Fruit fly (Drosophila melanogaster) whole organism, embryonic: ENCODE measurements around the gene Datp.
A peak's percentile ranks its signal among the peaks of the same experiment; 100 is the strongest.

Experiments used
- ATbp ChIP-seq: fragments of 200-800 bp; sonication (Bioruptor generic); optimal IDR thresholded peaks from 2 replicates; lab custom pipeline; 2017; ENCODE audit warnings: missing biosample characterization, mild to moderate bottlenecking, missing genetic modification characterization, missing genetic modification reagents
- Abd-B ChIP-seq: fragments of 200-800 bp; sonication (Bioruptor generic); optimal IDR thresholded peaks from 2 replicates; lab custom pipeline; 2018; ENCODE audit warnings: missing biosample characterization, mild to moderate bottlenecking, missing genetic modification characterization, moderate library complexity
- CG11560 ChIP-seq: fragments of 200-800 bp; sonication (Bioruptor generic); IDR thresholded peaks from 3 replicates; pipeline ENCODE4 v1.3.6; 2022; ENCODE audit warnings: missing biosample characterization, missing genetic modification characterization
- CG11723 ChIP-seq: fragments of 200-800 bp; sonication (Bioruptor generic); optimal IDR thresholded peaks from 2 replicates; lab custom pipeline; 2017; ENCODE audit warnings: missing biosample characterization, mild to moderate bottlenecking, missing genetic modification characterization
- CG12769 ChIP-seq: fragments of 200-800 bp; sonication (Bioruptor generic); optimal IDR thresholded peaks from 2 replicates; lab custom pipeline; 2019; ENCODE audit warnings: missing biosample characterization, mild to moderate bottlenecking, missing genetic modification characterization, moderate library complexity
- CG13424 ChIP-seq: fragments of 200-800 bp; sonication (Bioruptor generic); optimal IDR thresholded peaks from 2 replicates; lab custom pipeline; 2019; ENCODE audit warnings: missing biosample characterization, mild to moderate bottlenecking, missing genetic modification characterization, moderate library complexity
- CG15601 ChIP-seq: fragments of 200-800 bp; sonication (Bioruptor generic); optimal IDR thresholded peaks from 3 replicates; lab custom pipeline; 2019; ENCODE audit warnings: missing biosample characterization, mild to moderate bottlenecking, missing genetic modification characterization, moderate library complexity
- CG15696 ChIP-seq: fragments of 200-800 bp; sonication (Bioruptor generic); optimal IDR thresholded peaks from 2 replicates; lab custom pipeline; 2019; ENCODE audit warnings: missing biosample characterization, mild to moderate bottlenecking, missing genetic modification characterization, moderate library complexity
- CG16815 ChIP-seq: fragments of 200-800 bp; sonication (Bioruptor generic); optimal IDR thresholded peaks from 3 replicates; lab custom pipeline; 2017; ENCODE audit warnings: missing biosample characterization, mild to moderate bottlenecking, missing genetic modification characterization
- CG16863 ChIP-seq: fragments of 200-800 bp; sonication (Bioruptor generic); optimal IDR thresholded peaks from 3 replicates; lab custom pipeline; 2016; ENCODE audit warnings: missing biosample characterization, missing genetic modification characterization
- CG31388 ChIP-seq: fragments of 200-800 bp; sonication (Bioruptor generic); optimal IDR thresholded peaks from 2 replicates; lab custom pipeline; 2016; ENCODE audit warnings: missing biosample characterization, missing genetic modification characterization
- CG31441 ChIP-seq: fragments of 200-800 bp; sonication (Bioruptor generic); IDR thresholded peaks from 2 replicates; pipeline ENCODE4 v1.3.6; 2022; ENCODE audit warnings: missing biosample characterization, missing genetic modification characterization
- CG3407 ChIP-seq: fragments of 200-800 bp; sonication (Bioruptor generic); optimal IDR thresholded peaks from 2 replicates; lab custom pipeline; 2018; ENCODE audit warnings: missing biosample characterization, mild to moderate bottlenecking, missing genetic modification characterization
- CG4730 ChIP-seq: fragments of 200-800 bp; sonication (Bioruptor generic); IDR thresholded peaks from 2 replicates; pipeline ENCODE4 v1.3.6; 2022; ENCODE audit warnings: missing biosample characterization, missing genetic modification characterization
- CG4820 ChIP-seq: fragments of 200-800 bp; sonication (Bioruptor generic); optimal IDR thresholded peaks from 3 replicates; lab custom pipeline; 2016; ENCODE audit warnings: missing biosample characterization, missing genetic modification characterization
- CG7786 ChIP-seq: fragments of 200-800 bp; sonication (Bioruptor generic); optimal IDR thresholded peaks from 2 replicates; lab custom pipeline; 2016; ENCODE audit warnings: missing biosample characterization, missing genetic modification characterization
- CrebB ChIP-seq: fragments of 200-800 bp; sonication (Bioruptor generic); optimal IDR thresholded peaks from 3 replicates; lab custom pipeline; 2018; ENCODE audit warnings: missing biosample characterization, mild to moderate bottlenecking, missing genetic modification characterization
- Ets97D ChIP-seq: fragments of 200-800 bp; sonication (Bioruptor generic); optimal IDR thresholded peaks from 3 replicates; lab custom pipeline; 2016; ENCODE audit warnings: missing biosample characterization, missing genetic modification characterization
- Fer2 ChIP-seq: fragments of 200-800 bp; sonication (Bioruptor generic); optimal IDR thresholded peaks from 2 replicates; lab custom pipeline; 2018; ENCODE audit warnings: missing biosample characterization, mild to moderate bottlenecking, missing genetic modification characterization, moderate library complexity
- Hr3 ChIP-seq: fragments of 200-800 bp; sonication (Bioruptor generic); optimal IDR thresholded peaks from 3 replicates; lab custom pipeline; 2016; ENCODE audit warnings: missing biosample characterization, missing genetic modification characterization
- MBD-R2 ChIP-seq: fragments of 200-800 bp; sonication (Bioruptor generic); IDR thresholded peaks from 2 replicates; pipeline ENCODE4 v1.3.6; 2022; ENCODE audit warnings: missing biosample characterization, missing genetic modification characterization
- NC2α ChIP-seq: fragments of 200-800 bp; sonication (Bioruptor generic); optimal IDR thresholded peaks from 2 replicates; lab custom pipeline; 2016; ENCODE audit warnings: missing biosample characterization, missing genetic modification characterization
- Neu2 ChIP-seq: fragments of 200-800 bp; sonication (Bioruptor generic); optimal IDR thresholded peaks from 3 replicates; lab custom pipeline; 2016; ENCODE audit warnings: missing biosample characterization, missing genetic modification characterization, borderline replicate concordance
- Rfx ChIP-seq: fragments of 200-800 bp; sonication (Bioruptor generic); IDR thresholded peaks from 2 replicates; pipeline ENCODE4 v1.3.6; 2022; ENCODE audit warnings: missing biosample characterization, missing genetic modification characterization
- Rx ChIP-seq: fragments of 200-800 bp; sonication (Bioruptor generic); IDR thresholded peaks from 2 replicates; pipeline ENCODE4 v1.3.6; 2022; ENCODE audit warnings: missing biosample characterization, missing genetic modification characterization
- Sry-δ ChIP-seq: fragments of 200-800 bp; sonication (Bioruptor generic); optimal IDR thresholded peaks from 2 replicates; lab custom pipeline; 2016; ENCODE audit warnings: missing biosample characterization, missing genetic modification characterization
- Vsx1 ChIP-seq: fragments of 200-800 bp; sonication (Bioruptor generic); optimal IDR thresholded peaks from 2 replicates; lab custom pipeline; 2017; ENCODE audit warnings: missing biosample characterization, mild to moderate bottlenecking, missing genetic modification characterization, missing genetic modification reagents
- YL-1 ChIP-seq: fragments of 200-800 bp; sonication (Bioruptor generic); optimal IDR thresholded peaks from 3 replicates; lab custom pipeline; 2017; ENCODE audit warnings: missing biosample characterization, mild to moderate bottlenecking, missing genetic modification characterization
- ap ChIP-seq: fragments of 200-800 bp; sonication (Bioruptor generic); IDR thresholded peaks from 2 replicates; pipeline ENCODE4 v1.3.6; 2022; ENCODE audit warnings: missing biosample characterization, missing genetic modification characterization
- ase ChIP-seq: fragments of 200-800 bp; sonication (Bioruptor generic); IDR thresholded peaks from 3 replicates; pipeline ENCODE4 v1.3.6; 2022; ENCODE audit warnings: missing biosample characterization, missing genetic modification characterization
- ash1 ChIP-seq: fragments of 200-800 bp; sonication (Bioruptor generic); optimal IDR thresholded peaks from 2 replicates; lab custom pipeline; 2018; ENCODE audit warnings: missing biosample characterization, mild to moderate bottlenecking, missing genetic modification characterization
- ci ChIP-seq: fragments of 200-800 bp; sonication (Bioruptor generic); IDR thresholded peaks from 3 replicates; pipeline ENCODE4 v1.3.6; 2022; ENCODE audit warnings: missing biosample characterization, missing genetic modification characterization
- dysf ChIP-seq: fragments of 200-800 bp; sonication (Bioruptor generic); IDR thresholded peaks from 3 replicates; pipeline ENCODE4 v1.3.6; 2022; ENCODE audit warnings: missing biosample characterization, missing genetic modification characterization
- ken ChIP-seq: fragments of 200-800 bp; sonication (Bioruptor generic); IDR thresholded peaks from 3 replicates; pipeline ENCODE4 v1.3.6; 2022; ENCODE audit warnings: missing biosample characterization, missing genetic modification characterization
- org-1 ChIP-seq: fragments of 200-800 bp; sonication (Bioruptor generic); optimal IDR thresholded peaks from 2 replicates; lab custom pipeline; 2017; ENCODE audit warnings: missing biosample characterization, missing genetic modification characterization
- peb ChIP-seq: fragments of 200-800 bp; sonication (Bioruptor generic); IDR thresholded peaks from 2 replicates; pipeline ENCODE4 v1.3.6; 2022; ENCODE audit warnings: missing biosample characterization, missing genetic modification characterization
- pfk ChIP-seq: fragments of 200-800 bp; sonication (Bioruptor generic); optimal IDR thresholded peaks from 2 replicates; lab custom pipeline; 2018; ENCODE audit warnings: missing biosample characterization, mild to moderate bottlenecking, missing genetic modification characterization, moderate library complexity
- phol ChIP-seq: fragments of 200-800 bp; sonication (Bioruptor generic); optimal IDR thresholded peaks from 3 replicates; lab custom pipeline; 2018; ENCODE audit warnings: missing biosample characterization, mild to moderate bottlenecking, missing genetic modification characterization, moderate library complexity
- prd ChIP-seq, 3 experiments: fragments of >200 bp in 2 of 3; fragments of 200-800 bp in 1 of 3; sonication (Bioruptor generic) in 1 of 3; optimal IDR thresholded peaks in 2 of 3; IDR thresholded peaks in 1 of 3; 2 replicates in 2 of 3; 3 replicates in 1 of 3; pipeline versions ENCODE4 v1.3.6 to Lab custom; 2017 to 2022; ENCODE audit warnings: missing biosample characterization in 1 of 3, missing genetic modification characterization in 1 of 3
- pros ChIP-seq: fragments of 200-800 bp; sonication (Bioruptor generic); optimal IDR thresholded peaks from 3 replicates; lab custom pipeline; 2019; ENCODE audit warnings: missing biosample characterization, mild to moderate bottlenecking, missing genetic modification characterization, moderate library complexity
- pum ChIP-seq: fragments of 200-800 bp; sonication (Bioruptor generic); optimal IDR thresholded peaks from 2 replicates; lab custom pipeline; 2016; ENCODE audit warnings: missing biosample characterization, missing genetic modification characterization
- ranshi ChIP-seq: fragments of 200-800 bp; sonication (Bioruptor generic); IDR thresholded peaks from 2 replicates; pipeline ENCODE4 v1.3.6; 2022; ENCODE audit warnings: missing biosample characterization, missing genetic modification characterization
- run ChIP-seq: fragments of 200-800 bp; sonication (Bioruptor generic); optimal IDR thresholded peaks from 3 replicates; lab custom pipeline; 2018; ENCODE audit warnings: missing biosample characterization, mild to moderate bottlenecking, missing genetic modification characterization
- stc ChIP-seq: fragments of 200-800 bp; sonication (Bioruptor generic); IDR thresholded peaks from 2 replicates; pipeline ENCODE4 v1.3.6; 2022; ENCODE audit warnings: missing biosample characterization, missing genetic modification characterization
- tap ChIP-seq: fragments of 200-800 bp; optimal IDR thresholded peaks from 3 replicates; lab custom pipeline; 2019; ENCODE audit warnings: missing biosample characterization, mild to moderate bottlenecking, missing genetic modification characterization, moderate library complexity
- tgo ChIP-seq: fragments of 200-800 bp; sonication (Bioruptor generic); IDR thresholded peaks from 3 replicates; pipeline ENCODE4 v1.3.6; 2022; ENCODE audit warnings: missing biosample characterization, missing genetic modification characterization
- tin ChIP-seq: fragments of 200-800 bp; sonication (Bioruptor generic); optimal IDR thresholded peaks from 3 replicates; lab custom pipeline; 2016; ENCODE audit warnings: missing biosample characterization, missing genetic modification characterization
- z ChIP-seq: fragments of 200-800 bp; sonication (Bioruptor generic); IDR thresholded peaks from 3 replicates; pipeline ENCODE4 v1.3.6; 2022; ENCODE audit warnings: missing biosample characterization, missing genetic modification characterization

Datp gene

DNA sequence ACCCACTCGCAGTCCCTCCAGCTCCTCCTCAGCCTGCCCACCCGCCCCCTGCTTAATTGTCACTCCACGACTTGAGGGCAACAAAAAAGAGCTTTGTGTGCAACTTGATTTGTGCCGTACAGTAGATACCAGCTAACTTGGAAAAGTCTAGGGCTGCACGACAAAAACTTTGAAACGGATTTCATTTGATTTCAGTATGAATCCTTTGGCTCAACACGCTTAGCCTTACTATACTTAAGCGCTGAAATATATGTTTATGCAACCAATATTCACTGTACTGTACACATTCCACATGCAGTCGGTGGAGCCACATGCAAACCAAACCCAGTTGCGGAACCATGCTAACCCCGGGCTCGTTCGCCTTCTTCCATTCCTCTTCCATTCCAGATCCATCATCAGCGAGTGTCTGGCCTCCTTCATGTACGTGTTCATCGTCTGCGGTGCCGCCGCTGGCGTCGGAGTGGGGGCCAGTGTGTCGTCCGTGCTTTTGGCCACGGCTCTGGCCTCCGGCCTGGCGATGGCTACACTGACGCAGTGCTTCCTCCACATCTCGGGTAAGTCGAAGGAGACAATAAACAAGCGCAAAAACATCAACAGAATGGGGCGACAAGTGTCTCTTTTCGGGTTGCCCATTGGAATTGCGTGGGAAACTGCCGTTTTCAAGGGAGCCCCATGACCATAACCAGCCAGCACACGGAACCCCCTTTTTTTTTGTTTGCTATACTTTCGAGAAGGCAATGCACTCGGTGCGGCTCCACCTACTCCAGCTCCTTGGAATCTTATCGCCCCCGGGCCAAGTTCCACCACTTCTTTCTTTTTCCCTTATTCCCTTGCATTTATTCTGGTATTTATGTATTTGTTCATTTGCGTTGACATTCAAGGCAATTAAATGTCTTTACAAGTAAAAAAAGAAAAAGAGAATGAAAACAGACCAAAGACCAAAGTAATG, 48.1 kb upstream of the Datp start (continued):
- peak; percentile 67; the same call in 1 of the 2 replicates for TF ChIP-seq ranshi
- peak; percentile 39 for TF ChIP-seq tin
- peak; percentile 73 for TF ChIP-seq stc (GFP tag; lab: Robert Waterston, UW)
- TF ChIP-seq Abd-B (GFP tag; lab: Kevin White, UChicago): peak; percentile 21
- no peak for TF ChIP-seq CG11723 (GFP tag; lab: Kevin White, UChicago)
- no peak for TF ChIP-seq CrebB
- peak; percentile 18 for TF ChIP-seq CG15601 (tag; lab: Kevin White, UChicago)
- no peak; the same call in 1 of the 2 replicates for TF ChIP-seq CG4730 (GFP tag; lab: Robert Waterston, UW)
- no peak for TF ChIP-seq ash1 (GFP tag; lab: Kevin White, UChicago)
- TF ChIP-seq CG31441 (GFP tag; lab: Robert Waterston, UW): peak; percentile 68
- no peak for TF ChIP-seq run (tag; lab: Kevin White, UChicago)
- no peak for TF ChIP-seq Sry-δ (GFP tag; lab: Kevin White, UChicago)
- TF ChIP-seq pum (GFP tag; lab: Kevin White, UChicago): peak; percentile 26
- TF ChIP-seq ci: peak; percentile 79
- peak; percentile 50 for TF ChIP-seq tgo
- TF ChIP-seq pfk (GFP tag; lab: Kevin White, UChicago): no peak
- no peak for TF ChIP-seq MBD-R2
- peak; percentile 55; the same call in 2 of the 3 replicates for TF ChIP-seq dysf (GFP tag; lab: Robert Waterston, UW)
- TF ChIP-seq Rx (GFP tag; lab: Robert Waterston, UW): peak; percentile 67
- no peak for TF ChIP-seq z (GFP tag; lab: Robert Waterston, UW)
- peak; percentile 60 for TF ChIP-seq peb
- TF ChIP-seq org-1: peak; percentile 37
- no peak for TF ChIP-seq Neu2
- TF ChIP-seq Hr3 (GFP tag; lab: Kevin White, UChicago): peak; percentile 3
- TF ChIP-seq CG3407 (GFP tag; lab: Kevin White, UChicago): peak; percentile 1
- no peak for TF ChIP-seq Fer2 (tag; lab: Kevin White, UChicago)
- TF ChIP-seq ken (GFP tag; lab: Robert Waterston, UW): peak; percentile 72
- peak; percentile 58 for TF ChIP-seq tap
- TF ChIP-seq prd (optimal IDR thresholded peaks at IDR 0.05; lab: Kevin White, UChicago): no peak
- TF ChIP-seq prd (GFP tag; IDR thresholded peaks at IDR 0.05; lab: Robert Waterston, UW): peak; percentile 72; the same call in 2 of the 3 replicates
- TF ChIP-seq Ets97D (GFP tag; lab: Kevin White, UChicago): no peak
- no peak for TF ChIP-seq CG31388 (GFP tag; lab: Kevin White, UChicago)
- TF ChIP-seq ATbp (GFP tag; lab: Kevin White, UChicago): peak; percentile 61
- peak; percentile 34 for TF ChIP-seq CG13424
- TF ChIP-seq CG16863: peak; percentile 19
- TF ChIP-seq YL-1 (GFP tag; lab: Kevin White, UChicago): no peak
- 0 out of 3 replicates have a peak, but pooled peaks have one; percentile 11 for TF ChIP-seq CG11560 (tag; lab: Robert Waterston, UW)
- TF ChIP-seq Rfx (GFP tag; lab: Robert Waterston, UW): peak; percentile 45; the same call in 1 of the 2 replicates
- TF ChIP-seq CG12769 (tag; lab: Kevin White, UChicago): no peak
- TF ChIP-seq CG16815 (GFP tag; lab: Kevin White, UChicago): no peak
- TF ChIP-seq NC2α (GFP tag; lab: Kevin White, UChicago): no peak
- TF ChIP-seq CG7786: peak; percentile 6
- no peak for TF ChIP-seq Vsx1
- peak; percentile 33; the same call in 1 of the 2 replicates for TF ChIP-seq ap (GFP tag; lab: Robert Waterston, UW)
- peak; percentile 67 for TF ChIP-seq phol (tag; lab: Kevin White, UChicago)
- TF ChIP-seq CG4820 (GFP tag; lab: Kevin White, UChicago): peak; percentile 60
- peak; percentile 81 for TF ChIP-seq pros (GFP tag; lab: Kevin White, UChicago)
- TF ChIP-seq CG15696 (tag; lab: Kevin White, UChicago): no peak
- peak; percentile 76; the same call in 1 of the 3 replicates for TF ChIP-seq ase (GFP tag; lab: Robert Waterston, UW)
